Fruit fly (Drosophila melanogaster) S2 (cell line): ENCODE data around the gene Sox100B.

Source experiments
- CG8478 ChIP-seq: fragments of >200 bp; optimal IDR thresholded peaks from 2 replicates; lab custom pipeline; 2018
- CTCF ChIP-seq, 2 experiments: fragments of >200 bp; optimal IDR thresholded peaks; 2 replicates each; lab custom pipeline; 2018

- TF ChIP-seq CG8478 (lab: Kevin White, UChicago) (no peak), CTCF (optimal IDR thresholded peaks at IDR 0.05; lab: Kevin White, UChicago) (no peak)
These were observed 62.3 kb downstream of the Sox100B start for dm6 chr3R:31127357-31127775.
